Worm (Caenorhabditis elegans) whole organism, young adult: ENCODE results near the gene W02D7.6.

Experiments
- F33H1.4 ChIP-seq: fragments of 200-800 bp; sonication (Bioruptor generic); IDR thresholded peaks from 2 replicates; pipeline ENCODE4 v1.3.6; 2022; ENCODE audit warnings: missing genetic modification reagents, missing genetic modification characterization, missing compliant biosample characterization
- ama-1 ChIP-seq, 3 experiments: fragments of 150-350 bp in 1 of 3; sonication (generic microtip) in 2 of 3; optimal IDR thresholded peaks; 2 replicates each; lab custom pipeline; 2014 to 2018; ENCODE audit warnings: missing biosample characterization in 2 of 3, missing genetic modification characterization in 2 of 3, missing genetic modification reagents in 2 of 3
- gei-17 ChIP-seq: fragments of 200-800 bp; sonication (Bioruptor generic); optimal IDR thresholded peaks from 2 replicates; lab custom pipeline; 2018; ENCODE audit warnings: mild to moderate bottlenecking, missing genetic modification characterization, missing compliant biosample characterization
- hlh-26 ChIP-seq: fragments of 200-800 bp; sonication (Bioruptor generic); conservative IDR thresholded peaks from 2 replicates; pipeline ENCODE4 v1.3.6; 2022; ENCODE audit warnings: missing genetic modification reagents, missing genetic modification characterization, missing compliant biosample characterization
- pha-4 ChIP-seq: fragments of 150-350 bp; sonication (generic microtip); optimal IDR thresholded peaks from 2 replicates; lab custom pipeline; 2014; ENCODE audit warnings: missing biosample characterization, missing genetic modification reagents, missing genetic modification characterization
- snpc-1.1 ChIP-seq: sonication (generic microtip); optimal IDR thresholded peaks from 2 replicates; lab custom pipeline; 2017; ENCODE audit warnings: missing genetic modification characterization, mild to moderate bottlenecking, missing compliant biosample characterization, antibody characterized with exemption, moderate library complexity, missing genotype, missing genetic modification reagents; ENCODE audit not compliant: insufficient read depth
- snpc-4 ChIP-seq, 5 experiments: fragments of 150-350 bp in 1 of 5; sonication (generic microtip) in 4 of 5; optimal IDR thresholded peaks; 2 replicates each; lab custom pipeline; 2014 to 2018; ENCODE audit warnings: missing genetic modification characterization in 5 of 5, missing biosample characterization in 3 of 5, antibody characterized with exemption in 2 of 5, mild to moderate bottlenecking in 2 of 5, missing compliant biosample characterization in 2 of 5, missing genotype in 2 of 5, moderate library complexity in 2 of 5, missing genetic modification reagents in 1 of 5
- sptf-2 ChIP-seq: fragments of 200-800 bp; sonication (Bioruptor generic); optimal IDR thresholded peaks from 2 replicates; lab custom pipeline; 2018; ENCODE audit warnings: mild to moderate bottlenecking, missing genetic modification characterization, missing compliant biosample characterization
- unc-130 ChIP-seq: sonication (generic microtip); optimal IDR thresholded peaks from 2 replicates; lab custom pipeline; 2016; ENCODE audit warnings: missing genetic modification reagents, missing genetic modification characterization, missing compliant biosample characterization
- unc-62 ChIP-seq: fragments of 150-350 bp; optimal IDR thresholded peaks from 2 replicates; lab custom pipeline; 2014; ENCODE audit warnings: missing biosample characterization, missing genetic modification reagents, missing genetic modification characterization
- ztf-22 ChIP-seq: fragments of 200-800 bp; sonication (Bioruptor generic); optimal IDR thresholded peaks from 2 replicates; lab custom pipeline; 2018; ENCODE audit warnings: mild to moderate bottlenecking, missing genetic modification characterization, moderate library complexity, missing compliant biosample characterization

DNA sequence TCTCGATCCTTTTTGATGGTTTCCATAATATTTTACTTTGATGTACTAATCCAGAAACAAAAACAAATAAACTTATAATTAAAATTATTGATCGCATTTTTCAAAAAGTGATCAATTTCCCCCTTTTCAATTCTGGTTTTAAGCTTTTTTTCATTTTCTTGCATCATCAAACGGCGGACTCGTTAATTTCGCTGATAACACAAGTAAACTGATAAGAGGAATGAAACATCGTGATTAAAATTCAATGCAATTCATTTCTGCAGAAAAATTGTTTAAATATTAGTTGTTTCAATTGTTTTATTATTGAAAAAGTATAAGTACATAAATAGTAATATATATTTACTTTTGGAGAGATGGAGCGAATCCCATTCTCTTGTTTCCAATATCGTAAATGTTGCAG is 34.0 kb downstream of the W02D7.6 start:
- TF ChIP-seq pha-4 (tag; lab: Kevin White, UChicago) (no peak), sptf-2 (GFP tag; lab: Kevin White, UChicago) (no peak), unc-62 (GFP tag; lab: Kevin White, UChicago) (no peak), unc-130 (GFP tag; lab: Kevin White, UChicago) (no peak), ama-1 (optimal IDR thresholded peaks at IDR 0.05; lab: Kevin White, UChicago) (no peak), ama-1 (GFP tag; optimal IDR thresholded peaks at IDR 0.05; lab: Kevin White, UChicago) (no peak), gei-17 (GFP tag; lab: Kevin White, UChicago) (no peak), snpc-1.1 (tag; lab: Kevin White, UChicago) (no peak), ztf-22 (GFP tag; lab: Kevin White, UChicago) (no peak), hlh-26 (GFP tag; lab: Robert Waterston, UW) (no peak), snpc-4 (GFP tag; optimal IDR thresholded peaks at IDR 0.05; lab: Kevin White, UChicago) (no peak), snpc-4 (tag; optimal IDR thresholded peaks at IDR 0.05; lab: Kevin White, UChicago) (peak in 1 of 4 experiments; percentile 5), F33H1.4 (GFP tag; lab: Robert Waterston, UW) (no peak)
